Worm (Caenorhabditis elegans) whole organism, L3 larva: Measurements from ENCODE around the gene gadr-3.

Experiments used
- R02D3.7 ChIP-seq: fragments of 150-350 bp; optimal IDR thresholded peaks from 2 replicates; lab custom pipeline; 2014; ENCODE audit warnings: missing biosample characterization, missing genetic modification characterization
- ceh-16 ChIP-seq: sonication (generic microtip); optimal IDR thresholded peaks from 2 replicates; lab custom pipeline; 2017; ENCODE audit warnings: missing biosample characterization, missing genetic modification characterization
- fkh-10 ChIP-seq: sonication (generic microtip); optimal IDR thresholded peaks from 2 replicates; lab custom pipeline; 2017; ENCODE audit warnings: missing biosample characterization, missing genetic modification reagents, missing genetic modification characterization
- lin-15B ChIP-seq: fragments of 150-350 bp; optimal IDR thresholded peaks from 2 replicates; lab custom pipeline; 2014; ENCODE audit warnings: missing biosample characterization, missing genetic modification characterization
- lsy-12 ChIP-seq: sonication (generic microtip); optimal IDR thresholded peaks from 2 replicates; lab custom pipeline; 2016; ENCODE audit warnings: mild to moderate bottlenecking, missing genetic modification characterization, missing compliant biosample characterization

Gene gadr-3

DNA sequence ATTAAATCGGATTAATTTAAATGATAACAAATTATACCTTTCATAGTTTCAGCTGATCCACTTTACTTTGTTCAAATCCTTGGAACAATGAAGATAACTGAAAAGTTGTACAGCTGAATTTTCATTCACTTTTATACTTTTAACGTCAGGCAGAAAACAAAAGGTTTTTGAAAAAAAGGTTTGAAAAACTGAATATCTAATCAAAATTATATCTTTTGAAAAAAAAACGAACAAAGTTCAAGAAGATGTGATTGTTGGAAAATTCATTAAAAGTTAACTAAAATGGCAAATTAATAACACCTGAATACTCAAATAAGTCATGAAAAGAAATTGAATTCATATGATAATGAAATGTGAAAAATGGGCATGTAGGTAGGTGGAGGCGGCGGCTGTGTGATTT, 49.1 kb downstream of the gadr-3 start, which contains the start of gene T12A2.21:
Gene T12A2.21 (minus strand): TSS at position 101 of the 400 bp plus-strand sequence.
- TF ChIP-seq ceh-16 (tag; lab: Kevin White, UChicago) (no peak), lsy-12 (no peak), lin-15B (tag; lab: Kevin White, UChicago) (no peak), R02D3.7 (tag; lab: Kevin White, UChicago) (no peak), fkh-10 (no peak)
